Fruit fly (Drosophila melanogaster): ENCODE measurements around the gene lqfR.
A peak's percentile ranks its signal among the peaks of the same experiment; 100 is the strongest.

Gene lqfR

DNA sequence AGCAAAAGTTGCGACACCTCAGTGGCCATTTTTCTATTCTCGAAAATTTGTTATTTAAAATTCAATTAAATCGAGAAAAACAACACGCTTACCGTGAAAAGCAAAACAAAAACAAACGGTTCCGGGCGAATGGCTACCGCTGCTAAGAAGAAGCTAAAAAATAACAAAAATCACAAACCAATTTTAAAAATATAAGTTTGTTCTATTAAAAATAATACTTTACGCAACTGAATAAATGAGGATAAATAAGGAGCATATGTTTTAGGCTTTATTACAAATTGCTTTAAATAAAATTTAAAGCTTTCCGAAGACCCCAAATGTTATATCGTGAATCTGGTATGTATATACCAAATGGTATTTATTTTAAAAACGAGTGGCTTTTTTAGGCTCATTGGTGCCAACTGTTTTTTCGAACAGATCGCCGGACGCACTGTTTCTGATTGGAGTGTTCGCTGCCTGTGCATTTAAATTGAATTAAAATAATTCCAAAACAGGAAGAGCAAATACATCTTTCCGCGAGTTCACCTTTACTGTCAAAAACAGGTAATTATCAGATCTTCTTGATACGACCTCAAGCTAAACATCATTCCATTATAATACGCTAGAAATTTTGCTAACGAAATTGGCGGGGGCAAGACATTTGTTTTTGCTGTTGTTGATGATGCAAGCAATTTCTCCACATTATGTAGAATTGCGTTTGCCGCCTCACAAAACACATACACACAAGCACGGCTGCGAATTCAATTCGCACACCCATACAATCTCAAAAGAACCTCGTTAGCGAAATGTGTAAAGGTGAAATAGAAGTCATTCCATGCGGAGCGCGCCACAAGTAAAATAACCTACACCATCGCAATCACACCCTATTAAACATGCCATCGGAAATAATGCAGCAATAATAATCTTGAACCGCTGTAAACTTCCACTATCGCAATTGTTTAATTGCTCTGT lies 43.7 kb upstream of the lqfR start, which contains the start of the genes Polr3F and PyK (continued):
- TF ChIP-seq Smox (GFP tag; optimal IDR thresholded peaks at IDR 0.05): peak; percentile 45
- TF ChIP-seq CG34406 (GFP tag; optimal IDR thresholded peaks at IDR 0.05): no peak
- TF ChIP-seq Met (GFP tag; optimal IDR thresholded peaks at IDR 0.05): peak; percentile 26
- TF ChIP-seq Eip93F (GFP tag; optimal IDR thresholded peaks at IDR 0.05): no peak
- TF ChIP-seq CG3032 (tag; optimal IDR thresholded peaks at IDR 0.05): peak; percentile 41
- no peak for TF ChIP-seq Sox15 (GFP tag; optimal IDR thresholded peaks at IDR 0.05)
- peak; percentile 57 for TF ChIP-seq svp (GFP tag)
- TF ChIP-seq CG4318 (GFP tag; optimal IDR thresholded peaks at IDR 0.05): no peak
- no peak for TF ChIP-seq CG8319 (GFP tag; optimal IDR thresholded peaks at IDR 0.05)
- TF ChIP-seq salr (GFP tag; optimal IDR thresholded peaks at IDR 0.05): no peak
- no peak for TF ChIP-seq CG6792 (GFP tag; optimal IDR thresholded peaks at IDR 0.05)
- TF ChIP-seq Hr4 (GFP tag; optimal IDR thresholded peaks at IDR 0.05): peak; percentile 49
- no peak for TF ChIP-seq CG8632 (GFP tag; optimal IDR thresholded peaks at IDR 0.05)
- TF ChIP-seq Sox102F (GFP tag; optimal IDR thresholded peaks at IDR 0.05): no peak
- TF ChIP-seq Eip75B (GFP tag; optimal IDR thresholded peaks at IDR 0.05): peak; percentile 16
- TF ChIP-seq fd85E (GFP tag; optimal IDR thresholded peaks at IDR 0.05): no peak
- TF ChIP-seq CG11294 (GFP tag; IDR thresholded peaks at IDR 0.05): no peak
- peak; percentile 20 for TF ChIP-seq Hr39 (GFP tag; optimal IDR thresholded peaks at IDR 0.05)
- TF ChIP-seq Hr38 (GFP tag; optimal IDR thresholded peaks at IDR 0.05): no peak
- no peak for TF ChIP-seq Lpt (GFP tag; optimal IDR thresholded peaks at IDR 0.05)
- no peak for TF ChIP-seq net (GFP tag; optimal IDR thresholded peaks at IDR 0.05)
- no peak for TF ChIP-seq CG11762 (GFP tag; optimal IDR thresholded peaks at IDR 0.05; ENCODE audit: insufficient read depth)
- peak; percentile 45 for TF ChIP-seq OdsH (GFP tag; optimal IDR thresholded peaks at IDR 0.05)
- no peak for TF ChIP-seq Blimp-1 (GFP tag; optimal IDR thresholded peaks at IDR 0.05)
- TF ChIP-seq dsx (GFP tag; optimal IDR thresholded peaks at IDR 0.05; ENCODE audit: poor library complexity, severe bottlenecking): peak; percentile 16
- TF ChIP-seq CG11902 (GFP tag; optimal IDR thresholded peaks at IDR 0.05): no peak
- peak; percentile 51 for TF ChIP-seq Ets96B (tag; optimal IDR thresholded peaks at IDR 0.05)
- TF ChIP-seq acj6 (GFP tag; optimal IDR thresholded peaks at IDR 0.05): peak; percentile 1
- TF ChIP-seq spab (GFP tag; optimal IDR thresholded peaks at IDR 0.05): no peak
- peak; percentile 62; the same call in 2 of the 3 replicates for TF ChIP-seq CG8119 (GFP tag; IDR thresholded peaks at IDR 0.05)
- peak; percentile 59 for TF ChIP-seq CG6808 (GFP tag; optimal IDR thresholded peaks at IDR 0.05)
- TF ChIP-seq CG6854 (GFP tag; optimal IDR thresholded peaks at IDR 0.05): no peak
- no peak for TF ChIP-seq CG3919 (GFP tag; optimal IDR thresholded peaks at IDR 0.05)
- TF ChIP-seq fd59A (GFP tag; optimal IDR thresholded peaks at IDR 0.05): no peak

dm6 chr3R:22368077-22368776 lies 42.9 kb upstream of the lqfR start:
- TF ChIP-seq vri (GFP tag; optimal IDR thresholded peaks at IDR 0.05) (peak; percentile 83), Eip93F (GFP tag; optimal IDR thresholded peaks at IDR 0.05) (no peak), CG15336 (GFP tag; IDR thresholded peaks at IDR 0.05) (peak; percentile 33; the same call in 1 of the 2 replicates), CG3919 (GFP tag; optimal IDR thresholded peaks at IDR 0.05) (no peak), CG6163 (GFP tag; IDR thresholded peaks at IDR 0.05) (peak; percentile 30; the same call in 2 of the 3 replicates), Hr39 (GFP tag; optimal IDR thresholded peaks at IDR 0.05) (peak; percentile 32), CG11762 (GFP tag; optimal IDR thresholded peaks at IDR 0.05; ENCODE audit: insufficient read depth) (peak; percentile 1), Blimp-1 (GFP tag; optimal IDR thresholded peaks at IDR 0.05) (peak; percentile 66), OdsH (GFP tag; optimal IDR thresholded peaks at IDR 0.05) (no peak), eg (GFP tag; IDR thresholded peaks at IDR 0.05) (peak; percentile 7; the same call in 2 of the 3 replicates), CG32006 (GFP tag; optimal IDR thresholded peaks at IDR 0.05) (no peak), CG8632 (GFP tag; optimal IDR thresholded peaks at IDR 0.05) (no peak), Hr38 (GFP tag; optimal IDR thresholded peaks at IDR 0.05) (no peak), spab (GFP tag; optimal IDR thresholded peaks at IDR 0.05) (no peak), svp (GFP tag) (peak; percentile 83)
